Fruit fly (Drosophila melanogaster): ENCODE results near the gene Ilk.

DNA sequence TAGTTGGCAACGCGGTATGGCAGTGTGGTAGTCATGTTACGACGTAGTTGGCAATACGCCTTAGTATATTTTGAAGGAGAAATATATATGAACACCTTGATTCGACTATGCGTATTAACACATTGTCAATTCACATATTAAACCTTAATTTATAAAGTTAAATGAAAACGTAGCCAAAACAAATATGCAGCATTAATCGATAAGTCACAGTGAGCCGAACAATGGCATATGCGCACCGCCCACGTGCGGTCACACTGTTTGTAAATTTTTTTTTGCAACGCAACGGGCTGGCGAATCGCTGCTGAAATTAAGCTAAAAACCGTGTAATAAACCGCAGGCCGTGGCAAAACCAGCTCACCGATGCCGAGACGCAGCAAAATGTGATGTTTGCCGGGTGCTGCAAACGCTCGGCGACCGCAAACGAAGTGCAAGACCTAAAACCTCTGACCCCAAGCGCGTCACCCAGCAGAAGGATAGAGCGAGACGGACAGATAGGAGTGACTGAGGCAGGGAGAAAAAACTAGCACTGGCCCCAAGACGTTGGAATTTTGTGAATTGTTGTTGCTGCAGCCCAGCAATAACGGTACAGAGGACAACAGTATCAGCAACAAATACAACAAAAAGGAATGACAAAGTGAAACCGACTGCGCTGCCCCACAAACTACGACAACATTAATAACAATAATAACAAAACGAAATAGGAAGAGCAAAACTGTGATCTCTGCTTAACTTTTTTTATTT, 41.0 kb upstream of the Ilk start:
- TF ChIP-seq kay (GFP tag; ENCODE audit: borderline replicate concordance), result no peak
- TF ChIP-seq cnc (optimal IDR thresholded peaks at IDR 0.05), result no peak
- TF ChIP-seq CG7045 (GFP tag; optimal IDR thresholded peaks at IDR 0.05), result no peak
- TF ChIP-seq tj (GFP tag; optimal IDR thresholded peaks at IDR 0.05), result peak; percentile 36
- no peak for TF ChIP-seq cic (GFP tag; optimal IDR thresholded peaks at IDR 0.05)
- no peak for TF ChIP-seq Clk (GFP tag; optimal IDR thresholded peaks at IDR 0.05)
- TF ChIP-seq Crg-1 (GFP tag; optimal IDR thresholded peaks at IDR 0.05), result no peak
- no peak for TF ChIP-seq CG1620 (GFP tag; optimal IDR thresholded peaks at IDR 0.05)
- TF ChIP-seq CG33017 (tag; optimal IDR thresholded peaks at IDR 0.05), result no peak
- TF ChIP-seq CG5204 (GFP tag; optimal IDR thresholded peaks at IDR 0.05), result no peak
- TF ChIP-seq Mnt (GFP tag; optimal IDR thresholded peaks at IDR 0.05), result peak; percentile 37
- TF ChIP-seq CG12768 (GFP tag; optimal IDR thresholded peaks at IDR 0.05), result no peak
- TF ChIP-seq CG11617 (GFP tag; optimal IDR thresholded peaks at IDR 0.05), result no peak
